Fruit fly (Drosophila melanogaster) whole organism, embryonic: ENCODE data around the gene CG18788.
A peak's percentile ranks its signal among the peaks of the same experiment; 100 is the strongest.

Source experiments
- ATbp ChIP-seq: fragments of 200-800 bp; sonication (Bioruptor generic); optimal IDR thresholded peaks from 2 replicates; lab custom pipeline; 2017; ENCODE audit warnings: missing biosample characterization, mild to moderate bottlenecking, missing genetic modification characterization, missing genetic modification reagents
- Blimp-1 ChIP-seq: fragments of 200-800 bp; sonication (Bioruptor generic); optimal IDR thresholded peaks from 3 replicates; lab custom pipeline; 2018; ENCODE audit warnings: missing biosample characterization, missing genetic modification characterization, mild to moderate bottlenecking, moderate library complexity, missing genetic modification reagents
- CG10979 ChIP-seq: fragments of 200-800 bp; sonication (Bioruptor generic); optimal IDR thresholded peaks from 2 replicates; lab custom pipeline; 2018; ENCODE audit warnings: missing biosample characterization, mild to moderate bottlenecking, missing genetic modification characterization, moderate library complexity
- CG12219 ChIP-seq: fragments of 200-800 bp; sonication (Bioruptor generic); optimal IDR thresholded peaks from 3 replicates; lab custom pipeline; 2018; ENCODE audit warnings: missing biosample characterization, mild to moderate bottlenecking, missing genetic modification characterization
- CG12769 ChIP-seq: fragments of 200-800 bp; sonication (Bioruptor generic); optimal IDR thresholded peaks from 2 replicates; lab custom pipeline; 2019; ENCODE audit warnings: missing biosample characterization, mild to moderate bottlenecking, missing genetic modification characterization, moderate library complexity
- CG15073 ChIP-seq: fragments of 200-800 bp; sonication (Bioruptor generic); optimal IDR thresholded peaks from 2 replicates; lab custom pipeline; 2016; ENCODE audit warnings: missing biosample characterization, missing genetic modification characterization
- CG15269 ChIP-seq: fragments of 200-800 bp; sonication (Bioruptor generic); optimal IDR thresholded peaks from 2 replicates; lab custom pipeline; 2018; ENCODE audit warnings: missing biosample characterization, mild to moderate bottlenecking, missing genetic modification characterization, moderate library complexity
- CG15479 ChIP-seq: fragments of 200-800 bp; sonication (Bioruptor generic); optimal IDR thresholded peaks from 3 replicates; lab custom pipeline; 2019; ENCODE audit warnings: missing biosample characterization, mild to moderate bottlenecking, missing genetic modification characterization, moderate library complexity
- CG1647 ChIP-seq: fragments of 200-800 bp; sonication (Bioruptor generic); optimal IDR thresholded peaks from 3 replicates; lab custom pipeline; 2016; ENCODE audit warnings: missing biosample characterization, missing genetic modification characterization
- CG16815 ChIP-seq: fragments of 200-800 bp; sonication (Bioruptor generic); optimal IDR thresholded peaks from 3 replicates; lab custom pipeline; 2017; ENCODE audit warnings: missing biosample characterization, mild to moderate bottlenecking, missing genetic modification characterization
- CG18599 ChIP-seq: fragments of 200-800 bp; sonication (Bioruptor generic); optimal IDR thresholded peaks from 3 replicates; lab custom pipeline; 2017; ENCODE audit warnings: missing biosample characterization, missing genetic modification characterization, mild to moderate bottlenecking, moderate library complexity, missing genetic modification reagents
- CG31224 ChIP-seq: fragments of 200-800 bp; sonication (Bioruptor generic); IDR thresholded peaks from 2 replicates; pipeline ENCODE4 v1.3.6; 2022; ENCODE audit warnings: missing biosample characterization, missing genetic modification characterization
- CG43689 ChIP-seq: fragments of 200-800 bp; sonication (Bioruptor generic); IDR thresholded peaks from 2 replicates; pipeline ENCODE4 v1.3.6; 2022; ENCODE audit warnings: missing biosample characterization, missing genetic modification characterization
- CG4854 ChIP-seq: fragments of 200-800 bp; sonication (Bioruptor generic); optimal IDR thresholded peaks from 2 replicates; lab custom pipeline; 2016; ENCODE audit warnings: missing biosample characterization, missing genetic modification characterization, inconsistent platforms
- CG6683 ChIP-seq: fragments of 200-800 bp; sonication (Bioruptor generic); optimal IDR thresholded peaks from 2 replicates; lab custom pipeline; 2017; ENCODE audit warnings: missing biosample characterization, mild to moderate bottlenecking, missing genetic modification characterization, missing genetic modification reagents
- CG7271 ChIP-seq: fragments of 200-800 bp; sonication (Bioruptor generic); optimal IDR thresholded peaks from 2 replicates; lab custom pipeline; 2018; ENCODE audit warnings: missing biosample characterization, mild to moderate bottlenecking, missing genetic modification characterization, moderate library complexity
- CG7745 ChIP-seq: fragments of 200-800 bp; sonication (Bioruptor generic); optimal IDR thresholded peaks from 2 replicates; lab custom pipeline; 2018; ENCODE audit warnings: missing biosample characterization, mild to moderate bottlenecking, missing genetic modification characterization, moderate library complexity
- CG7963 ChIP-seq: fragments of 200-800 bp; sonication (Bioruptor generic); IDR thresholded peaks from 3 replicates; pipeline ENCODE4 v1.3.6; 2022; ENCODE audit warnings: missing biosample characterization, missing genetic modification characterization; ENCODE audit not compliant: partially characterized antibody
- Camta ChIP-seq: fragments of 200-800 bp; sonication (Bioruptor generic); optimal IDR thresholded peaks from 2 replicates; lab custom pipeline; 2016; ENCODE audit warnings: missing biosample characterization, missing genetic modification characterization
- Dp ChIP-seq: fragments of 200-800 bp; sonication (Bioruptor generic); optimal IDR thresholded peaks from 2 replicates; lab custom pipeline; 2018; ENCODE audit warnings: missing biosample characterization, mild to moderate bottlenecking, missing genetic modification characterization, moderate library complexity
- Fer3 ChIP-seq: fragments of 200-800 bp; sonication (Bioruptor generic); optimal IDR thresholded peaks from 2 replicates; lab custom pipeline; 2018; ENCODE audit warnings: missing biosample characterization, mild to moderate bottlenecking, missing genetic modification characterization, moderate library complexity
- Gug ChIP-seq: fragments of 200-800 bp; sonication (Bioruptor generic); IDR thresholded peaks from 4 replicates; pipeline ENCODE4 v1.3.6; 2022; ENCODE audit warnings: missing biosample characterization, missing genetic modification characterization
- H2.0 ChIP-seq: fragments of 200-800 bp; sonication (Bioruptor generic); IDR thresholded peaks from 2 replicates; pipeline ENCODE4 v1.3.6; 2022; ENCODE audit warnings: missing biosample characterization, missing genetic modification characterization
- Hey ChIP-seq: fragments of 200-800 bp; sonication (Bioruptor generic); optimal IDR thresholded peaks from 3 replicates; lab custom pipeline; 2018; ENCODE audit warnings: missing biosample characterization, mild to moderate bottlenecking, missing genetic modification characterization
- Sry-β ChIP-seq: fragments of 200-800 bp; sonication (Bioruptor generic); optimal IDR thresholded peaks from 2 replicates; lab custom pipeline; 2018; ENCODE audit warnings: missing biosample characterization, mild to moderate bottlenecking, missing genetic modification characterization, moderate library complexity
- br ChIP-seq: fragments of >200 bp; optimal IDR thresholded peaks from 2 replicates; lab custom pipeline; 2017
- cad ChIP-seq: fragments of >200 bp; optimal IDR thresholded peaks from 2 replicates; lab custom pipeline; 2017; ENCODE audit warnings: missing biosample characterization, missing genetic modification characterization
- chinmo ChIP-seq: fragments of 200-800 bp; sonication (Bioruptor generic); IDR thresholded peaks from 4 replicates; pipeline ENCODE4 v1.3.6; 2022; ENCODE audit warnings: missing biosample characterization, missing genetic modification characterization; ENCODE audit not compliant: partially characterized antibody
- crol ChIP-seq: fragments of 200-800 bp; sonication (Bioruptor generic); IDR thresholded peaks from 2 replicates; pipeline ENCODE4 v1.3.6; 2022; ENCODE audit warnings: missing biosample characterization, missing genetic modification characterization
- danr ChIP-seq: fragments of 200-800 bp; sonication (Bioruptor generic); IDR thresholded peaks from 2 replicates; pipeline ENCODE4 v1.3.6; 2022; ENCODE audit warnings: missing biosample characterization, missing genetic modification characterization
- disco-r ChIP-seq: fragments of 200-800 bp; sonication (Bioruptor generic); optimal IDR thresholded peaks from 2 replicates; lab custom pipeline; 2016; ENCODE audit warnings: missing biosample characterization, missing genetic modification characterization
- dysf ChIP-seq: fragments of 200-800 bp; sonication (Bioruptor generic); IDR thresholded peaks from 3 replicates; pipeline ENCODE4 v1.3.6; 2022; ENCODE audit warnings: missing biosample characterization, missing genetic modification characterization
- esg ChIP-seq: fragments of 200-800 bp; sonication (Bioruptor generic); conservative IDR thresholded peaks from 2 replicates; pipeline ENCODE4 v1.3.6; 2022; ENCODE audit warnings: missing biosample characterization, missing genetic modification characterization
- ewg ChIP-seq: fragments of 200-800 bp; sonication (Bioruptor generic); optimal IDR thresholded peaks from 3 replicates; lab custom pipeline; 2017; ENCODE audit warnings: mild to moderate bottlenecking, missing biosample characterization, missing genetic modification reagents, missing genetic modification characterization
- fd64A ChIP-seq: fragments of 200-800 bp; sonication (Bioruptor generic); optimal IDR thresholded peaks from 3 replicates; lab custom pipeline; 2018; ENCODE audit warnings: missing biosample characterization, mild to moderate bottlenecking, missing genetic modification characterization
- gce ChIP-seq: fragments of 200-800 bp; sonication (Bioruptor generic); IDR thresholded peaks from 3 replicates; pipeline ENCODE4 v1.3.6; 2022; ENCODE audit warnings: missing biosample characterization, missing genetic modification characterization
- inv ChIP-seq: fragments of 200-800 bp; sonication (Bioruptor generic); IDR thresholded peaks from 2 replicates; pipeline ENCODE4 v1.3.6; 2022; ENCODE audit warnings: missing biosample characterization, missing genetic modification characterization; ENCODE audit not compliant: partially characterized antibody
- jing ChIP-seq: fragments of 200-800 bp; sonication (Bioruptor generic); optimal IDR thresholded peaks from 2 replicates; lab custom pipeline; 2018; ENCODE audit warnings: missing biosample characterization, mild to moderate bottlenecking, missing genetic modification characterization
- mirr ChIP-seq: fragments of 200-800 bp; sonication (Bioruptor generic); optimal IDR thresholded peaks from 3 replicates; lab custom pipeline; 2018; ENCODE audit warnings: missing biosample characterization, mild to moderate bottlenecking, missing genetic modification characterization
- pnt ChIP-seq: fragments of 200-800 bp; sonication (Bioruptor generic); optimal IDR thresholded peaks from 3 replicates; lab custom pipeline; 2016; ENCODE audit warnings: missing biosample characterization, missing genetic modification characterization
- prd ChIP-seq, 3 experiments: fragments of >200 bp in 2 of 3; fragments of 200-800 bp in 1 of 3; sonication (Bioruptor generic) in 1 of 3; optimal IDR thresholded peaks in 2 of 3; IDR thresholded peaks in 1 of 3; 2 replicates in 2 of 3; 3 replicates in 1 of 3; pipeline versions ENCODE4 v1.3.6 to Lab custom; 2017 to 2022; ENCODE audit warnings: missing biosample characterization in 1 of 3, missing genetic modification characterization in 1 of 3
- pros ChIP-seq: fragments of 200-800 bp; sonication (Bioruptor generic); optimal IDR thresholded peaks from 3 replicates; lab custom pipeline; 2019; ENCODE audit warnings: missing biosample characterization, mild to moderate bottlenecking, missing genetic modification characterization, moderate library complexity
- stc ChIP-seq: fragments of 200-800 bp; sonication (Bioruptor generic); IDR thresholded peaks from 2 replicates; pipeline ENCODE4 v1.3.6; 2022; ENCODE audit warnings: missing biosample characterization, missing genetic modification characterization
- tio ChIP-seq: fragments of 200-800 bp; sonication (Bioruptor generic); optimal IDR thresholded peaks from 2 replicates; lab custom pipeline; 2017; ENCODE audit warnings: missing biosample characterization, missing genetic modification characterization, inconsistent platforms
- unpg ChIP-seq: fragments of 200-800 bp; sonication (Bioruptor generic); optimal IDR thresholded peaks from 3 replicates; lab custom pipeline; 2018; ENCODE audit warnings: missing biosample characterization, mild to moderate bottlenecking, missing genetic modification characterization, moderate library complexity
- wek ChIP-seq: fragments of 200-800 bp; sonication (Bioruptor generic); optimal IDR thresholded peaks from 3 replicates; lab custom pipeline; 2018; ENCODE audit warnings: missing biosample characterization, mild to moderate bottlenecking, missing genetic modification characterization, moderate library complexity
- z ChIP-seq: fragments of 200-800 bp; sonication (Bioruptor generic); IDR thresholded peaks from 3 replicates; pipeline ENCODE4 v1.3.6; 2022; ENCODE audit warnings: missing biosample characterization, missing genetic modification characterization
- zen ChIP-seq: fragments of 200-800 bp; sonication (Bioruptor generic); optimal IDR thresholded peaks from 3 replicates; lab custom pipeline; 2018; ENCODE audit warnings: missing biosample characterization, mild to moderate bottlenecking, missing genetic modification characterization, moderate library complexity
- zfh2 ChIP-seq: fragments of 200-800 bp; sonication (Bioruptor generic); optimal IDR thresholded peaks from 2 replicates; lab custom pipeline; 2016; ENCODE audit warnings: missing biosample characterization, missing genetic modification characterization

CG18788 gene

DNA sequence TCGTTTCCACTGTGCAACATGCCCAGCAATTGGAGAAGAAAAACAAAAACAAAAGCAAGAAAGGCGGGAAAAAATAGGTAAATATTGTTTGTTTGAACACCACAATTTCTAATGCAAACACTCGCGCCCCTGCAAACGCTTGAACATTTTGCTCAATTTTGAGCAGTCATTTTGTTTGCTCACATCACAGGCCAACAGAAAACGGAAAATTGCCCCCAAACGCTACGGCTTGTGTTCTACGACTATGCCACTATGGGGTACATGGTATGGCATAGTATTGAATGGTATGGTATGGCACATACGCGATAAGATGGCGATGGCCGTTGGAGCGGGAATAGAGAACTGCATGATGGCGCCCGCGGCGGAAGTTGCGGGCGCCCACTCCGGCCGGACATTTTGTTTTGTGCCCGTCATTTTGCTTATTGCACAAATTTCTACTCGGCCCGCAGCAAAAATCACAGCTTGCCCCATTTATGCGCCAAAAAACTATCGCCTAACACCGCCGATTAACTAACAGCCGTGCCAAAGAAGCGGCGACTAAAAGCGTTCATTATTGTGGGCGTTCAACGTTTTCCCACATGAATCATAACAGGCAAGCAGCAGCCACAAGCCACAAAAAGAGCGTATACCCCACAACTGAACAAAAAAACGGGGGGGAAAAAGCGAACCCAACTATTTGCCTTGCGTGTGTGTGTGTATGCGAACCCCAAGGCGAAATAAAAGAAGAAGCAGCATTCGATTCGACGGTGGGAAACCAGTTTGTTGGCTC lies 29.6 kb upstream of the CG18788 start (continued):
- no peak for TF ChIP-seq prd (optimal IDR thresholded peaks at IDR 0.05; lab: Kevin White, UChicago)
- TF ChIP-seq prd (GFP tag; IDR thresholded peaks at IDR 0.05; lab: Robert Waterston, UW): no peak
- TF ChIP-seq Camta: peak; percentile 72
- TF ChIP-seq CG15479 (GFP tag; lab: Kevin White, UChicago): no peak
- TF ChIP-seq br (lab: Kevin White, UChicago): no peak
- no peak for TF ChIP-seq tio (GFP tag; lab: Kevin White, UChicago)
- no peak for TF ChIP-seq jing (GFP tag; lab: Kevin White, UChicago)
- TF ChIP-seq H2.0 (GFP tag; lab: Robert Waterston, UW): no peak
- TF ChIP-seq CG1647 (GFP tag; lab: Kevin White, UChicago): peak; percentile 6
- no peak for TF ChIP-seq CG15073 (GFP tag; lab: Kevin White, UChicago)
- peak; percentile 20 for TF ChIP-seq Fer3 (tag; lab: Kevin White, UChicago)
- TF ChIP-seq zfh2: no peak
- peak; percentile 75 for TF ChIP-seq Hey (tag; lab: Kevin White, UChicago)
- peak; percentile 73 for TF ChIP-seq CG15269 (tag; lab: Kevin White, UChicago)
- TF ChIP-seq stc (GFP tag; lab: Robert Waterston, UW): no peak
- TF ChIP-seq CG16815: no peak
- no peak for TF ChIP-seq Gug (GFP tag; lab: Robert Waterston, UW)
- peak; percentile 33 for TF ChIP-seq ewg (GFP tag; lab: Kevin White, UChicago)
- TF ChIP-seq gce (GFP tag; lab: Robert Waterston, UW): no peak
- TF ChIP-seq CG10979 (tag; lab: Kevin White, UChicago): peak; percentile 24
- TF ChIP-seq z (GFP tag; lab: Robert Waterston, UW): no peak
- TF ChIP-seq unpg (GFP tag; lab: Kevin White, UChicago): peak; percentile 70
- peak; percentile 89 for TF ChIP-seq fd64A (GFP tag; lab: Kevin White, UChicago)
- TF ChIP-seq chinmo (GFP tag; lab: Robert Waterston, UW): no peak
- TF ChIP-seq CG12219 (GFP tag; lab: Kevin White, UChicago): peak; percentile 77
- TF ChIP-seq zen (tag; lab: Kevin White, UChicago): no peak
- peak; percentile 91 for TF ChIP-seq CG12769 (tag; lab: Kevin White, UChicago)
- TF ChIP-seq CG4854: peak; percentile 45
- peak; percentile 82 for TF ChIP-seq CG18599 (GFP tag; lab: Kevin White, UChicago)
- TF ChIP-seq CG6683: peak; percentile 69
- TF ChIP-seq CG7963 (GFP tag; lab: Robert Waterston, UW): no peak
- no peak for TF ChIP-seq esg (GFP tag; lab: Robert Waterston, UW)
- TF ChIP-seq disco-r (GFP tag; lab: Kevin White, UChicago): peak; percentile 2
- TF ChIP-seq CG43689 (GFP tag; lab: Robert Waterston, UW): no peak
- TF ChIP-seq wek: peak; percentile 88
- no peak for TF ChIP-seq CG31224 (GFP tag; lab: Robert Waterston, UW)
- no peak for TF ChIP-seq danr
- TF ChIP-seq cad: no peak
- peak; percentile 46 for TF ChIP-seq mirr (GFP tag; lab: Kevin White, UChicago)
- no peak for TF ChIP-seq crol (GFP tag; lab: Robert Waterston, UW)
- peak; percentile 86 for TF ChIP-seq CG7745 (tag; lab: Kevin White, UChicago)
- peak; percentile 39 for TF ChIP-seq Dp (GFP tag; lab: Kevin White, UChicago)
- no peak for TF ChIP-seq dysf
- peak; percentile 96 for TF ChIP-seq ATbp (GFP tag; lab: Kevin White, UChicago)
- peak; percentile 42 for TF ChIP-seq Sry-β
- peak; percentile 47 for TF ChIP-seq Blimp-1 (GFP tag; lab: Kevin White, UChicago)
- TF ChIP-seq pros (GFP tag; lab: Kevin White, UChicago): peak; percentile 62
- no peak for TF ChIP-seq inv (GFP tag; lab: Robert Waterston, UW)
- no peak for TF ChIP-seq CG7271
- TF ChIP-seq pnt (GFP tag; lab: Kevin White, UChicago): peak; percentile 32
